Worm (Caenorhabditis elegans): ENCODE data around the gene T04F3.1.

DNA sequence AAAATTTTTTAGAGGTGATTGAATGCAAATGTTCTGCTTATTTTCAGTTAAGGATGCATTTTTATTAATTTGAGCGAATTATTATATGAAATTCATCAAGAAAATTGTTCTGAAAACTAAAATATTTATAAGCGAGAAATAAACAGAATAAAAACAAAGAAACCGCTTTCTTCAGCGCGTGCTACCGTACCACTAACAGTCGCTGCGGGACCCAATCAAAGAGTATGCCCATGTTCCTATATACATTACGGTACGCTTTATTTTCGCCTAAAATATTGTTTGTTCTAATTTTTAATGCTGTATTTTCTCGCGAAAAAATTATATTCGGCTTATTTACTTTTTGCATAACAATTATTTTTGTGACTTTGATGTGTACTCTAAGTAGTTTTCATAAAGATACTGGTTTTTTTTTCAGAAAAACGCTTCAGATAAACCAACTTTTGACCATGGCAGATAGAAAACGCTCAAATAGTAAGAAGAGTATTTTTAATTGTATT, 47.9 kb downstream of the T04F3.1 start, which contains the start of gene F55A11.8:
- TF ChIP-seq zip-8 (tag; optimal IDR thresholded peaks at IDR 0.05) = no peak
- TF ChIP-seq ztf-11 (tag; optimal IDR thresholded peaks at IDR 0.05) = no peak
- no peak for TF ChIP-seq elt-3 (tag; optimal IDR thresholded peaks at IDR 0.05)
- TF ChIP-seq unc-62 (GFP tag; optimal IDR thresholded peaks at IDR 0.05) = no peak
- no peak for TF ChIP-seq blmp-1 (tag; optimal IDR thresholded peaks at IDR 0.05)
- no peak for TF ChIP-seq nhr-28 (tag; optimal IDR thresholded peaks at IDR 0.05)
- TF ChIP-seq nhr-237 (tag; optimal IDR thresholded peaks at IDR 0.05) = no peak
- no peak for TF ChIP-seq snpc-4 (tag; optimal IDR thresholded peaks at IDR 0.05)
- no peak for TF ChIP-seq lsy-2 (tag; optimal IDR thresholded peaks at IDR 0.05)
